Fruit fly (Drosophila melanogaster) S2 (cell line): ENCODE results near the gene thoc7.

Experiments used
- CG8478 ChIP-seq: fragments of >200 bp; optimal IDR thresholded peaks from 2 replicates; lab custom pipeline; 2018
- CTCF ChIP-seq, 2 experiments: fragments of >200 bp; optimal IDR thresholded peaks; 2 replicates each; lab custom pipeline; 2018

dm6 chr3L:205723-206284, 6.7 kb downstream of the thoc7 start, which contains the start of the genes Gk1 and CG13876:
- TF ChIP-seq CG8478 (lab: Kevin White, UChicago) (no peak), CTCF (optimal IDR thresholded peaks at IDR 0.05; lab: Kevin White, UChicago) (no peak)
